Worm (Caenorhabditis elegans) whole organism, early embryonic: Measurements from ENCODE around the gene alh-4.

Experiments
- B0310.2 ChIP-seq: sonication (generic microtip); optimal IDR thresholded peaks from 2 replicates; lab custom pipeline; 2016; ENCODE audit warnings: mild to moderate bottlenecking, missing genetic modification characterization, missing compliant biosample characterization
- aly-1 ChIP-seq: sonication (generic microtip); optimal IDR thresholded peaks from 2 replicates; lab custom pipeline; 2016; ENCODE audit warnings: missing genetic modification characterization, missing compliant biosample characterization
- ama-1 ChIP-seq: fragments of 150-350 bp; optimal IDR thresholded peaks from 2 replicates; lab custom pipeline; 2014
- ceh-36 ChIP-seq: sonication (generic microtip); optimal IDR thresholded peaks from 2 replicates; lab custom pipeline; 2016; ENCODE audit warnings: missing genetic modification characterization, inconsistent platforms, missing compliant biosample characterization
- ets-7 ChIP-seq: sonication (generic microtip); optimal IDR thresholded peaks from 2 replicates; lab custom pipeline; 2016; ENCODE audit warnings: missing genotype, missing genetic modification characterization, missing compliant biosample characterization
- flt-1 ChIP-seq: fragments of 200-800 bp; sonication (Bioruptor generic); IDR thresholded peaks from 2 replicates; pipeline ENCODE4 v1.3.6; 2022; ENCODE audit warnings: missing genetic modification characterization, missing compliant biosample characterization
- hmg-4 ChIP-seq: fragments of 200-800 bp; sonication (Bioruptor generic); optimal IDR thresholded peaks from 2 replicates; lab custom pipeline; 2018; ENCODE audit warnings: mild to moderate bottlenecking, missing genetic modification characterization, missing compliant biosample characterization
- hnd-1 ChIP-seq: sonication (generic microtip); optimal IDR thresholded peaks from 2 replicates; lab custom pipeline; 2016; ENCODE audit warnings: missing genetic modification characterization, missing compliant biosample characterization
- scrt-1 ChIP-seq: fragments of 200-800 bp; sonication (Bioruptor generic); IDR thresholded peaks from 2 replicates; pipeline ENCODE4 v1.3.6; 2022; ENCODE audit warnings: missing genetic modification characterization, missing compliant biosample characterization
- tbx-11 ChIP-seq: fragments of 200-800 bp; sonication (Bioruptor generic); IDR thresholded peaks from 2 replicates; pipeline ENCODE4 v1.3.6; 2022; ENCODE audit warnings: missing genetic modification characterization, missing compliant biosample characterization
- tbx-37 ChIP-seq: fragments of 200-800 bp; sonication (Bioruptor generic); conservative IDR thresholded peaks from 2 replicates; pipeline ENCODE4 v1.3.6; 2022; ENCODE audit warnings: missing genetic modification reagents, missing genetic modification characterization, missing compliant biosample characterization

DNA sequence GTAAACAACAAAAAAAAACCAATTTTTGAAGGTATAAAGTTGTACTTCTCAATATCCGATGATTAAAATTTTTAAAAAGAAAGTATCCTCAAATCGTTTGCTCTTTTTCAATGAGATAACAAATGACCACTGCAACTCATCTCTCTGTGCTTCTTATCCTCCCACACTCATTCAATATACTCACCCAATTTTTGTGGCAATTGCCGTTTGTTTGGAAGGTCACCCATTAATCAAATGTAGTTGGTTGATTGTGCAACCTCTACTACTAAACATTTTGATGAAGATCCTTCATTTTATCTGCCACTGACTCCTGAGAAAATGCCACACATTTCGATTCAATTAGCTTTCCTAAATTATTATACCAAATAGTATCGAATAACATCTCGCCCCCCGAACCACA, 38.0 kb upstream of the alh-4 start:
- TF ChIP-seq B0310.2 (tag; lab: Kevin White, UChicago) (no peak), ceh-36 (tag; lab: Kevin White, UChicago) (no peak), tbx-37 (GFP tag; lab: Robert Waterston, UW) (no peak), flt-1 (GFP tag; lab: Robert Waterston, UW) (no peak), ama-1 (lab: Kevin White, UChicago) (no peak), tbx-11 (GFP tag; lab: Robert Waterston, UW) (no peak), aly-1 (no peak), scrt-1 (GFP tag; lab: Robert Waterston, UW) (no peak), hnd-1 (tag; lab: Kevin White, UChicago) (no peak), hmg-4 (GFP tag; lab: Kevin White, UChicago) (no peak), ets-7 (tag; lab: Kevin White, UChicago) (no peak)
